Worm (Caenorhabditis elegans) whole organism, L4/young adult: ENCODE results near the gene asp-3.

Source experiments
- dao-5 ChIP-seq: sonication (generic microtip); optimal IDR thresholded peaks from 2 replicates; lab custom pipeline; 2016; ENCODE audit warnings: missing genotype, missing genetic modification characterization, moderate library complexity, missing compliant biosample characterization
- him-1 ChIP-seq: sonication (generic microtip); optimal IDR thresholded peaks from 2 replicates; lab custom pipeline; 2016; ENCODE audit warnings: missing genotype, missing genetic modification reagents, missing genetic modification characterization, missing compliant biosample characterization

- TF ChIP-seq him-1 (no peak), dao-5 (tag; lab: Kevin White, UChicago) (no peak)
Observed at ce11 chrX:6822552-6822951, 31.7 kb downstream of the asp-3 start.
